Fruit fly (Drosophila melanogaster) whole organism, embryonic: Measurements from ENCODE around the gene CG8349.

Experiments
- Adf1 ChIP-seq: fragments of 200-800 bp; sonication (Bioruptor generic); IDR thresholded peaks from 2 replicates; pipeline ENCODE4 v1.3.6; 2022; ENCODE audit warnings: missing biosample characterization, missing genetic modification characterization
- Aef1 ChIP-seq: fragments of 200-800 bp; sonication (Bioruptor generic); IDR thresholded peaks from 3 replicates; pipeline ENCODE4 v1.3.6; 2022; ENCODE audit warnings: missing biosample characterization, missing genetic modification characterization
- CG10431 ChIP-seq: fragments of 200-800 bp; sonication (Bioruptor generic); optimal IDR thresholded peaks from 3 replicates; lab custom pipeline; 2018; ENCODE audit warnings: missing biosample characterization, mild to moderate bottlenecking, missing genetic modification characterization
- CG12299 ChIP-seq: fragments of 200-800 bp; sonication (Bioruptor generic); optimal IDR thresholded peaks from 2 replicates; lab custom pipeline; 2018; ENCODE audit warnings: missing biosample characterization, mild to moderate bottlenecking, missing genetic modification characterization
- CG15514 ChIP-seq: fragments of 200-800 bp; sonication (Bioruptor generic); optimal IDR thresholded peaks from 3 replicates; lab custom pipeline; 2017; ENCODE audit warnings: missing biosample characterization, missing genetic modification characterization, mild to moderate bottlenecking, moderate library complexity, missing genetic modification reagents
- CG16779 ChIP-seq: fragments of 200-800 bp; sonication (Bioruptor generic); IDR thresholded peaks from 2 replicates; pipeline ENCODE4 v1.3.6; 2022; ENCODE audit warnings: missing biosample characterization, missing genetic modification characterization
- CG16863 ChIP-seq: fragments of 200-800 bp; sonication (Bioruptor generic); optimal IDR thresholded peaks from 3 replicates; lab custom pipeline; 2016; ENCODE audit warnings: missing biosample characterization, missing genetic modification characterization
- CG17359 ChIP-seq: fragments of 200-800 bp; sonication (Bioruptor generic); optimal IDR thresholded peaks from 3 replicates; lab custom pipeline; 2018; ENCODE audit warnings: missing biosample characterization, mild to moderate bottlenecking, missing genetic modification characterization, moderate library complexity
- CG1792 ChIP-seq: fragments of 200-800 bp; sonication (Bioruptor generic); optimal IDR thresholded peaks from 2 replicates; lab custom pipeline; 2016; ENCODE audit warnings: missing biosample characterization, missing genetic modification characterization
- CG18599 ChIP-seq: fragments of 200-800 bp; sonication (Bioruptor generic); optimal IDR thresholded peaks from 3 replicates; lab custom pipeline; 2017; ENCODE audit warnings: missing biosample characterization, missing genetic modification characterization, mild to moderate bottlenecking, moderate library complexity, missing genetic modification reagents
- CG31224 ChIP-seq: fragments of 200-800 bp; sonication (Bioruptor generic); IDR thresholded peaks from 2 replicates; pipeline ENCODE4 v1.3.6; 2022; ENCODE audit warnings: missing biosample characterization, missing genetic modification characterization
- CG34376 ChIP-seq: fragments of 200-800 bp; sonication (Bioruptor generic); optimal IDR thresholded peaks from 2 replicates; lab custom pipeline; 2018; ENCODE audit warnings: missing biosample characterization, mild to moderate bottlenecking, missing genetic modification characterization
- CG42726 ChIP-seq: fragments of 200-800 bp; sonication (Bioruptor generic); IDR thresholded peaks from 2 replicates; pipeline ENCODE4 v1.3.6; 2022; ENCODE audit warnings: missing biosample characterization, missing genetic modification characterization; ENCODE audit not compliant: partially characterized antibody
- CG4404 ChIP-seq: fragments of 200-800 bp; sonication (Bioruptor generic); IDR thresholded peaks from 2 replicates; pipeline ENCODE4 v1.3.6; 2022; ENCODE audit warnings: missing biosample characterization, missing genetic modification characterization
- CG9437 ChIP-seq: fragments of 200-800 bp; sonication (Bioruptor generic); optimal IDR thresholded peaks from 2 replicates; lab custom pipeline; 2018; ENCODE audit warnings: missing biosample characterization, mild to moderate bottlenecking, missing genetic modification characterization
- Elba2 ChIP-seq: fragments of 200-800 bp; sonication (Bioruptor generic); optimal IDR thresholded peaks from 3 replicates; lab custom pipeline; 2016; ENCODE audit warnings: missing biosample characterization, missing genetic modification characterization
- Gug ChIP-seq: fragments of 200-800 bp; sonication (Bioruptor generic); IDR thresholded peaks from 4 replicates; pipeline ENCODE4 v1.3.6; 2022; ENCODE audit warnings: missing biosample characterization, missing genetic modification characterization
- H2.0 ChIP-seq: fragments of 200-800 bp; sonication (Bioruptor generic); IDR thresholded peaks from 2 replicates; pipeline ENCODE4 v1.3.6; 2022; ENCODE audit warnings: missing biosample characterization, missing genetic modification characterization
- HLHmδ ChIP-seq: fragments of 200-800 bp; sonication (Bioruptor generic); optimal IDR thresholded peaks from 2 replicates; lab custom pipeline; 2018; ENCODE audit warnings: missing biosample characterization, mild to moderate bottlenecking, missing genetic modification characterization, moderate library complexity
- Hand ChIP-seq: fragments of 200-800 bp; sonication (Bioruptor generic); optimal IDR thresholded peaks from 2 replicates; lab custom pipeline; 2017; ENCODE audit warnings: mild to moderate bottlenecking, missing biosample characterization, missing genetic modification reagents, missing genetic modification characterization
- Hr39 ChIP-seq: fragments of >200 bp; optimal IDR thresholded peaks from 2 replicates; lab custom pipeline; 2017
- Max ChIP-seq: fragments of 200-800 bp; sonication (Bioruptor generic); optimal IDR thresholded peaks from 2 replicates; lab custom pipeline; 2016; ENCODE audit warnings: missing biosample characterization, mild to moderate bottlenecking, missing genetic modification characterization
- Myb ChIP-seq: fragments of 200-800 bp; sonication (Bioruptor generic); optimal IDR thresholded peaks from 2 replicates; lab custom pipeline; 2016; ENCODE audit warnings: missing biosample characterization, missing genetic modification characterization
- Sox102F ChIP-seq: fragments of 200-800 bp; sonication (Bioruptor generic); optimal IDR thresholded peaks from 2 replicates; lab custom pipeline; 2018; ENCODE audit warnings: missing biosample characterization, mild to moderate bottlenecking, missing genetic modification characterization, moderate library complexity
- Trl ChIP-seq, 3 experiments: fragments of >200 bp in 2 of 3; fragments of 200-800 bp in 1 of 3; sonication (Bioruptor generic) in 1 of 3; optimal IDR thresholded peaks; 2 replicates in 1 of 3; 3 replicates in 2 of 3; lab custom pipeline; 2016 to 2017; ENCODE audit warnings: missing biosample characterization in 1 of 3, missing genetic modification characterization in 1 of 3
- Usf ChIP-seq: fragments of 200-800 bp; sonication (Bioruptor generic); optimal IDR thresholded peaks from 2 replicates; lab custom pipeline; 2017; ENCODE audit warnings: missing genotype, missing biosample characterization, missing genetic modification characterization
- bowl ChIP-seq: fragments of 200-800 bp; sonication (Bioruptor generic); IDR thresholded peaks from 2 replicates; pipeline ENCODE4 v1.3.6; 2022; ENCODE audit warnings: missing biosample characterization, missing genetic modification characterization
- br ChIP-seq: fragments of >200 bp; optimal IDR thresholded peaks from 2 replicates; lab custom pipeline; 2017
- cato ChIP-seq: fragments of 200-800 bp; sonication (Bioruptor generic); optimal IDR thresholded peaks from 2 replicates; lab custom pipeline; 2016; ENCODE audit warnings: missing biosample characterization, missing genetic modification characterization, borderline replicate concordance
- caup ChIP-seq: fragments of 200-800 bp; sonication (Bioruptor generic); optimal IDR thresholded peaks from 3 replicates; lab custom pipeline; 2017; ENCODE audit warnings: missing biosample characterization, mild to moderate bottlenecking, missing genetic modification characterization, moderate library complexity; ENCODE audit not compliant: severe bottlenecking
- crp ChIP-seq, 2 experiments: fragments of 200-800 bp; sonication (Bioruptor generic); optimal IDR thresholded peaks; 2 replicates in 1 of 2; 3 replicates in 1 of 2; lab custom pipeline; 2017; ENCODE audit warnings: missing biosample characterization in 2 of 2, missing genetic modification characterization in 2 of 2, mild to moderate bottlenecking in 1 of 2, moderate library complexity in 1 of 2
- dan ChIP-seq: fragments of 200-800 bp; sonication (Bioruptor generic); IDR thresholded peaks from 2 replicates; pipeline ENCODE4 v1.3.6; 2022; ENCODE audit warnings: missing biosample characterization, missing genetic modification characterization
- danr ChIP-seq: fragments of 200-800 bp; sonication (Bioruptor generic); IDR thresholded peaks from 2 replicates; pipeline ENCODE4 v1.3.6; 2022; ENCODE audit warnings: missing biosample characterization, missing genetic modification characterization
- disco-r ChIP-seq: fragments of 200-800 bp; sonication (Bioruptor generic); optimal IDR thresholded peaks from 2 replicates; lab custom pipeline; 2016; ENCODE audit warnings: missing biosample characterization, missing genetic modification characterization
- ems ChIP-seq: fragments of 200-800 bp; sonication (Bioruptor generic); optimal IDR thresholded peaks from 3 replicates; lab custom pipeline; 2016; ENCODE audit warnings: missing biosample characterization, missing genetic modification characterization
- exex ChIP-seq: fragments of 200-800 bp; sonication (Bioruptor generic); optimal IDR thresholded peaks from 4 replicates; lab custom pipeline; 2018; ENCODE audit warnings: missing biosample characterization, mild to moderate bottlenecking, missing genetic modification characterization, moderate library complexity
- eyg ChIP-seq: fragments of 200-800 bp; sonication (Bioruptor generic); optimal IDR thresholded peaks from 3 replicates; lab custom pipeline; 2016; ENCODE audit warnings: missing biosample characterization, missing genetic modification characterization
- fd3F ChIP-seq: fragments of 200-800 bp; sonication (Bioruptor generic); optimal IDR thresholded peaks from 2 replicates; lab custom pipeline; 2018; ENCODE audit warnings: missing biosample characterization, mild to moderate bottlenecking, missing genetic modification characterization, moderate library complexity
- gce ChIP-seq: fragments of 200-800 bp; sonication (Bioruptor generic); IDR thresholded peaks from 3 replicates; pipeline ENCODE4 v1.3.6; 2022; ENCODE audit warnings: missing biosample characterization, missing genetic modification characterization
- inv ChIP-seq: fragments of 200-800 bp; sonication (Bioruptor generic); IDR thresholded peaks from 2 replicates; pipeline ENCODE4 v1.3.6; 2022; ENCODE audit warnings: missing biosample characterization, missing genetic modification characterization; ENCODE audit not compliant: partially characterized antibody
- jing ChIP-seq: fragments of 200-800 bp; sonication (Bioruptor generic); optimal IDR thresholded peaks from 2 replicates; lab custom pipeline; 2018; ENCODE audit warnings: missing biosample characterization, mild to moderate bottlenecking, missing genetic modification characterization
- ken ChIP-seq: fragments of 200-800 bp; sonication (Bioruptor generic); IDR thresholded peaks from 3 replicates; pipeline ENCODE4 v1.3.6; 2022; ENCODE audit warnings: missing biosample characterization, missing genetic modification characterization
- nom ChIP-seq: fragments of 200-800 bp; sonication (Bioruptor generic); optimal IDR thresholded peaks from 2 replicates; lab custom pipeline; 2017; ENCODE audit warnings: missing biosample characterization, missing genetic modification characterization, mild to moderate bottlenecking, moderate library complexity, missing genetic modification reagents
- oc ChIP-seq: fragments of 200-800 bp; sonication (Bioruptor generic); optimal IDR thresholded peaks from 2 replicates; lab custom pipeline; 2018; ENCODE audit warnings: missing biosample characterization, mild to moderate bottlenecking, missing genetic modification characterization, moderate library complexity
- odd ChIP-seq: fragments of 200-800 bp; sonication (Bioruptor generic); optimal IDR thresholded peaks from 2 replicates; lab custom pipeline; 2017; ENCODE audit warnings: missing biosample characterization, mild to moderate bottlenecking, missing genetic modification characterization
- p53 ChIP-seq: fragments of 200-800 bp; sonication (Bioruptor generic); optimal IDR thresholded peaks from 2 replicates; lab custom pipeline; 2016; ENCODE audit warnings: missing biosample characterization, missing genetic modification characterization
- slbo ChIP-seq: fragments of 200-800 bp; sonication (Bioruptor generic); IDR thresholded peaks from 2 replicates; pipeline ENCODE4 v1.3.6; 2022; ENCODE audit warnings: missing biosample characterization, missing genetic modification characterization
- tin ChIP-seq: fragments of 200-800 bp; sonication (Bioruptor generic); optimal IDR thresholded peaks from 3 replicates; lab custom pipeline; 2016; ENCODE audit warnings: missing biosample characterization, missing genetic modification characterization
- trh ChIP-seq: fragments of 200-800 bp; sonication (Bioruptor generic); optimal IDR thresholded peaks from 2 replicates; lab custom pipeline; 2016; ENCODE audit warnings: missing biosample characterization, missing genetic modification characterization
- usp ChIP-seq: fragments of >200 bp; optimal IDR thresholded peaks from 2 replicates; lab custom pipeline; 2017; ENCODE audit warnings: missing biosample characterization, missing genetic modification characterization
- z ChIP-seq: fragments of 200-800 bp; sonication (Bioruptor generic); IDR thresholded peaks from 3 replicates; pipeline ENCODE4 v1.3.6; 2022; ENCODE audit warnings: missing biosample characterization, missing genetic modification characterization

Gene CG8349

DNA sequence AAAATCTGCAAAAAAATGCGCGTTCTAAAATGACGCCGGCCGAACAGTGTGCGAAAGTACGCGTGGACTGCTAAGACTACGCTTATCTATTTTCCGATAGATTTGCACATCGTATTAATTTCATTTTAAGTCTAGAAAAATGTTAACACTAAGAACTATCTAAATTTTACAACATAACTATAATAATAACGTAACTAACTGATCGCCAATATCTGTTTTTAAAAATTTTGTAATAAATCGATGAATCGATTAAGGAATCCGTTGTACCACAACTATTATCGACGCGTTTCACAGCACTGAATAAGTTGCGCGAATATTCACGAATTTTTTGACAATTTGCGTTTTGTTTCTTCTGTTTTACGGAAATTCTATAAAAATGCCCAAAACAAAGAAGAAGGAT is 4.6 kb upstream of the CG8349 start, which contains the start of gene Ssb-c31a (continued):
- TF ChIP-seq CG10431 (GFP tag; lab: Kevin White, UChicago) (peak; percentile 6), fd3F (GFP tag; lab: Kevin White, UChicago) (no peak), Adf1 (GFP tag; lab: Robert Waterston, UW) (peak; percentile 15; the same call in 1 of the 2 replicates), Elba2 (GFP tag; lab: Kevin White, UChicago) (no peak), p53 (GFP tag; lab: Kevin White, UChicago) (peak; percentile 36), Usf (no peak), Hand (GFP tag; lab: Kevin White, UChicago) (no peak), trh (no peak), CG31224 (peak; percentile 25; the same call in 1 of the 2 replicates), CG34376 (peak; percentile 64), H2.0 (GFP tag; lab: Robert Waterston, UW) (no peak), CG15514 (GFP tag; lab: Kevin White, UChicago) (peak; percentile 50), Aef1 (GFP tag; lab: Robert Waterston, UW) (0 out of 3 replicates have a peak, but pooled peaks have one; percentile 14), CG16779 (GFP tag; lab: Robert Waterston, UW) (no peak), HLHmδ (GFP tag; lab: Kevin White, UChicago) (no peak), Sox102F (GFP tag; lab: Kevin White, UChicago) (no peak), CG18599 (GFP tag; lab: Kevin White, UChicago) (peak; percentile 46), crp (GFP tag; optimal IDR thresholded peaks at IDR 0.05; lab: Kevin White, UChicago) (peak in 1 of 2 experiments; percentile 60), jing (no peak), disco-r (GFP tag; lab: Kevin White, UChicago) (no peak), CG9437 (GFP tag; lab: Kevin White, UChicago) (peak; percentile 53), Trl (optimal IDR thresholded peaks at IDR 0.05; lab: Kevin White, UChicago) (no peak), Trl (GFP tag; optimal IDR thresholded peaks at IDR 0.05; lab: Kevin White, UChicago) (peak; percentile 63), CG4404 (GFP tag; lab: Robert Waterston, UW) (no peak), odd (GFP tag; lab: Kevin White, UChicago) (peak; percentile 14), CG1792 (peak; percentile 55), cato (GFP tag; lab: Kevin White, UChicago) (peak; percentile 11), usp (GFP tag; lab: Kevin White, UChicago) (no peak), oc (tag; lab: Kevin White, UChicago) (no peak), z (GFP tag; lab: Robert Waterston, UW) (no peak), eyg (GFP tag; lab: Kevin White, UChicago) (no peak), Myb (peak; percentile 35), CG12299 (tag; lab: Kevin White, UChicago) (peak; percentile 60), gce (no peak), nom (GFP tag; lab: Kevin White, UChicago) (peak; percentile 35), Hr39 (lab: Kevin White, UChicago) (no peak), tin (GFP tag; lab: Kevin White, UChicago) (peak; percentile 59), br (no peak), danr (GFP tag; lab: Robert Waterston, UW) (no peak), caup (peak; percentile 47), bowl (GFP tag; lab: Robert Waterston, UW) (no peak), Max (GFP tag; lab: Kevin White, UChicago) (peak; percentile 67), slbo (peak; percentile 66; the same call in 1 of the 2 replicates), ken (GFP tag; lab: Robert Waterston, UW) (no peak), exex (tag; lab: Kevin White, UChicago) (peak; percentile 35), CG16863 (GFP tag; lab: Kevin White, UChicago) (peak; percentile 19), CG42726 (GFP tag; lab: Robert Waterston, UW) (no peak), inv (peak; percentile 68), ems (GFP tag; lab: Kevin White, UChicago) (peak; percentile 42), dan (GFP tag; lab: Robert Waterston, UW) (no peak), Gug (GFP tag; lab: Robert Waterston, UW) (no peak), CG17359 (peak; percentile 24)
